Worm (Caenorhabditis elegans): ENCODE measurements around the gene Y1B5A.1.

Y1B5A.1 gene

DNA sequence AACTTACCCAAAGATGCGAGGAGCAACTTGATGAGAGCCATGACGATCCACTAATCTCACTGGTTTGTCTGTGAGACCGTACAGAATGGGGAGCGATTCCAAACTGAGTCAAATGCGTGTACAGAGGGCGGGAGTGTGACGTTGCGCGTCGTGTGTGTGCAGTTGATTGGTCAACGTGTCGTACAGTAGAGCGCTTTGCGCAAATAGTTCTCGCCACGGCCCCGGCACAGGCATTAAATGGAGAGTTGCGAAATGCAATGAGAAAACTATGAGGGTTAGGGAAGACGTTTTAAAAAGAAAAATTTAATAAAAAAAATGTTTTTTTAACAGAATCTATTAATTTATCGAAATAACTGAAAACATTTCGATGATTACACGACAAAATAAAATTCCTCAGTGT, 16.8 kb upstream of the Y1B5A.1 start, which contains the start of gene pdi-6 (continued):
- TF ChIP-seq nhr-237 (tag; optimal IDR thresholded peaks at IDR 0.05) (no peak), Y105C5A.15 (GFP tag; IDR thresholded peaks at IDR 0.05) (no peak), nhr-77 (tag; optimal IDR thresholded peaks at IDR 0.05) (peak; percentile 75), nhr-102 (tag; optimal IDR thresholded peaks at IDR 0.05) (no peak), F44E2.7 (GFP tag; IDR thresholded peaks at IDR 0.05) (no peak), aly-2 (tag; optimal IDR thresholded peaks at IDR 0.05) (no peak), egl-43 (GFP tag; IDR thresholded peaks at IDR 0.05) (no peak), fos-1 (tag; optimal IDR thresholded peaks at IDR 0.05) (no peak), nhr-28 (tag; optimal IDR thresholded peaks at IDR 0.05) (peak; percentile 95), tag-97 (GFP tag; IDR thresholded peaks at IDR 0.05) (no peak), ama-1 (optimal IDR thresholded peaks at IDR 0.05) (no peak), nhr-6 (tag; optimal IDR thresholded peaks at IDR 0.05) (peak; percentile 80), unc-62 (GFP tag; optimal IDR thresholded peaks at IDR 0.05 in 1 of 2) (no peak), unc-62 (tag; optimal IDR thresholded peaks at IDR 0.05) (no peak), ztf-11 (tag; optimal IDR thresholded peaks at IDR 0.05) (no peak), php-3 (GFP tag; IDR thresholded peaks at IDR 0.05) (peak; percentile 80)

DNA sequence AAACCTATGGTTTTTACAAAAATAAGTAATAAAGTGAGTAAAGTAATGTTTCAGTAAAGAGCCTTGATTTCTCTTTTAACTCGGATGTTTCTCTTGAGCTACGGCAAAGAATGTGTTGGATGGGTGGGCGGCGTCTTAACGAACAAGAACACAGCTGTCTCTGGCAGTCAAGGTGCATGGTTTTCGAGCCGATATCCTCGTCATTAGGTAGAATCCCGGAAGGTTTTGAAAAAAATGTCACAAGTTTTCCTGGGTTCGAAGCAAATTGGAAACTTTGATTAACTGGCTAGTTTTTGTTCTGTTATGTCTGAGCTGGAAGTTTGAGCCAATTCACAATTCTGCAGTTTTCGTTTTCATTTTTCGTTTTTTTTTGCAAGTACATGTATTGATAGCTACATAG, 9.9 kb upstream of the Y1B5A.1 start, which contains the start of gene B0403.6:
TSS of gene B0403.6 (minus strand) at position 101 of the 400 bp plus-strand sequence.
- no peak for TF ChIP-seq F37D6.2 (tag; optimal IDR thresholded peaks at IDR 0.05)
- TF ChIP-seq mxl-3 (GFP tag; optimal IDR thresholded peaks at IDR 0.05): no peak
- TF ChIP-seq mdt-29 (GFP tag; IDR thresholded peaks at IDR 0.05): no peak
- no peak for TF ChIP-seq Y48G9A.11 (GFP tag; IDR thresholded peaks at IDR 0.05)
- no peak for TF ChIP-seq nhr-11 (tag; optimal IDR thresholded peaks at IDR 0.05)
- TF ChIP-seq F26F4.8 (GFP tag; conservative IDR thresholded peaks at IDR 0.05): no peak
- no peak for TF ChIP-seq ceh-62 (tag; optimal IDR thresholded peaks at IDR 0.05)
- no peak for TF ChIP-seq unc-62 (GFP tag; optimal IDR thresholded peaks at IDR 0.05 in 1 of 2)
- no peak for TF ChIP-seq unc-62 (tag; optimal IDR thresholded peaks at IDR 0.05)
- no peak for TF ChIP-seq lin-1 (GFP tag; IDR thresholded peaks at IDR 0.05)
- TF ChIP-seq nhr-111 (GFP tag; optimal IDR thresholded peaks at IDR 0.05): no peak
- TF ChIP-seq ztf-11 (tag; optimal IDR thresholded peaks at IDR 0.05): no peak
- no peak for TF ChIP-seq egl-43 (GFP tag; IDR thresholded peaks at IDR 0.05)
- TF ChIP-seq T20F7.1 (GFP tag; optimal IDR thresholded peaks at IDR 0.05): no peak
- no peak for TF ChIP-seq zfp-2 (tag; optimal IDR thresholded peaks at IDR 0.05)
- no peak for TF ChIP-seq fkh-10 (GFP tag; optimal IDR thresholded peaks at IDR 0.05)
- TF ChIP-seq cey-2 (tag; optimal IDR thresholded peaks at IDR 0.05; ENCODE audit: borderline replicate concordance, insufficient read depth): no peak
- TF ChIP-seq mes-2 (tag; optimal IDR thresholded peaks at IDR 0.05; ENCODE audit: poor library complexity, severe bottlenecking): no peak
- TF ChIP-seq F44E2.7 (GFP tag; IDR thresholded peaks at IDR 0.05): no peak
- TF ChIP-seq ceh-28 (tag; optimal IDR thresholded peaks at IDR 0.05): no peak
- TF ChIP-seq ceh-32 (tag; optimal IDR thresholded peaks at IDR 0.05; ENCODE audit: poor library complexity): no peak

DNA sequence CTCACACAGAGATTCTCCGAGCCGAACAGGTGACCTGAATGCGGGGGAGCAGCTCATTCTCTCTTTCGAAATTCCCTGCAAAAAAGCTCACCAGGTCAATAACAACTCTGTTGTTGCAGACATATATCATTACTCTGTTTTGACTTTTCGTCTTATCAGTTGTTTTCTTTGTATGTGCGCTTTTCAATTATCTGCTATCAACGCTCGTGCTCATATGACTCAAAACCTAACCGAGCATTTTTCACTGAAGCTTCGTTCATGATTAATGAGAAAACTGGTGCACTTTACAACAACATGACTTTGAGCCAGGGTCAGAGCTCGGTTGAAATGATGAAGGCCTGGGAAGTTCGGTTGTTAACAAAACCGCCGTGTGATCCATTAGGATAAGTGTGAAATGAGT, 8.7 kb upstream of the Y1B5A.1 start:
- peak; percentile 51 for TF ChIP-seq aha-1 (tag)
- TF ChIP-seq egl-27 (tag; optimal IDR thresholded peaks at IDR 0.05): no peak
- TF ChIP-seq daf-16 (GFP tag; optimal IDR thresholded peaks at IDR 0.05): peak in 1 of 2 experiments; percentile 89
- no peak for TF ChIP-seq daf-16 (tag; optimal IDR thresholded peaks at IDR 0.05)

DNA sequence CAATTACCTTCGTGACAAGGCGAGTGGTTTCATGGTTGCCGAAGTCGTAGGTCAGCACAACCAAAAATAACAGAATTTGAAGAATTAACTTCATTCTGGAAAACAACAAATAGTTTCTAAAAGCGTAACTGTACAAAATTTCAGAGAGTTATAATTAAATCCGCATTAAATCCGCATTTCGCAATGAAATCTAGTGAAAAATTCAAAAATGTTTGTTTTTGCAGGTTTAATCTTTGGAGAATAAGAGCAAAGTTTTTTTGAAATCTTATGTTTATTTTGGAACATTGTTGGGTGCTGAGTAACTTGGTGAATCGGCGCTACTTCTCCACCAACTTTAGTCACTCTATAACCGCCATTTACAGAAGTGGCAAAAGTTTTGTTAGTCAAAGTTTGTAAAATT, 745 bp downstream of the Y1B5A.1 start, which contains the start of gene C36B7.4:
TSS of gene C36B7.4 (minus strand) at position 101 of the 400 bp plus-strand sequence.
- TF ChIP-seq unc-62 (GFP tag; optimal IDR thresholded peaks at IDR 0.05 in 1 of 2) (peak in 1 of 2 experiments; percentile 58), unc-62 (tag; optimal IDR thresholded peaks at IDR 0.05) (no peak), gei-8 (GFP tag; optimal IDR thresholded peaks at IDR 0.05) (no peak)
